Worm (Caenorhabditis elegans) whole organism, L3 larva: Measurements from ENCODE around the gene wrm-1.

Experiments used
- R02D3.7 ChIP-seq: fragments of 150-350 bp; optimal IDR thresholded peaks from 2 replicates; lab custom pipeline; 2014; ENCODE audit warnings: missing biosample characterization, missing genetic modification characterization
- ceh-16 ChIP-seq: sonication (generic microtip); optimal IDR thresholded peaks from 2 replicates; lab custom pipeline; 2017; ENCODE audit warnings: missing biosample characterization, missing genetic modification characterization
- egl-27 ChIP-seq: sonication (generic microtip); optimal IDR thresholded peaks from 4 replicates; lab custom pipeline; 2017; ENCODE audit warnings: missing biosample characterization, missing genetic modification reagents, missing genetic modification characterization
- elt-1 ChIP-seq: fragments of 150-350 bp; optimal IDR thresholded peaks from 2 replicates; lab custom pipeline; 2014; ENCODE audit warnings: missing biosample characterization, missing genetic modification characterization
- elt-3 ChIP-seq, 3 experiments: fragments of 150-350 bp in 1 of 3; sonication (generic microtip) in 2 of 3; optimal IDR thresholded peaks; 2 replicates in 2 of 3; 4 replicates in 1 of 3; lab custom pipeline; 2014 to 2017; ENCODE audit warnings: missing biosample characterization in 3 of 3, missing genetic modification characterization in 3 of 3
- fkh-10 ChIP-seq: sonication (generic microtip); optimal IDR thresholded peaks from 2 replicates; lab custom pipeline; 2017; ENCODE audit warnings: missing biosample characterization, missing genetic modification reagents, missing genetic modification characterization
- lin-39 ChIP-seq: fragments of 150-350 bp; optimal IDR thresholded peaks from 2 replicates; lab custom pipeline; 2018; ENCODE audit warnings: missing biosample characterization, missing genetic modification reagents, missing genetic modification characterization
- mml-1 ChIP-seq: fragments of 150-350 bp; sonication (generic microtip); optimal IDR thresholded peaks from 3 replicates; lab custom pipeline; 2014; ENCODE audit warnings: missing biosample characterization, missing genetic modification characterization
- nhr-12 ChIP-seq: fragments of 150-350 bp; optimal IDR thresholded peaks from 2 replicates; lab custom pipeline; 2014; ENCODE audit warnings: missing biosample characterization, missing genetic modification characterization
- nhr-43 ChIP-seq: sonication (generic microtip); optimal IDR thresholded peaks from 2 replicates; lab custom pipeline; 2016; ENCODE audit warnings: mild to moderate bottlenecking, missing genetic modification characterization, missing compliant biosample characterization; ENCODE audit not compliant: poor library complexity, severe bottlenecking
- nhr-76 ChIP-seq: fragments of 150-350 bp; sonication (generic microtip); optimal IDR thresholded peaks from 5 replicates; lab custom pipeline; 2014; ENCODE audit warnings: missing biosample characterization, missing genetic modification characterization
- pha-4 ChIP-seq: fragments of 150-350 bp; optimal IDR thresholded peaks from 2 replicates; lab custom pipeline; 2014; ENCODE audit warnings: missing biosample characterization, missing genetic modification reagents, missing genetic modification characterization
- skn-1 ChIP-seq: fragments of 150-350 bp; optimal IDR thresholded peaks from 2 replicates; lab custom pipeline; 2014; ENCODE audit warnings: missing biosample characterization, missing genetic modification characterization
- unc-39 ChIP-seq: sonication (generic microtip); optimal IDR thresholded peaks from 4 replicates; lab custom pipeline; 2017; ENCODE audit warnings: missing biosample characterization, missing genetic modification characterization

ce11 chrIII:5757492-5758045 lies 34.9 kb downstream of the wrm-1 start:
- no peak for TF ChIP-seq unc-39 (tag; lab: Kevin White, UChicago)
- no peak for TF ChIP-seq nhr-43 (tag; lab: Kevin White, UChicago)
- no peak for TF ChIP-seq elt-1
- no peak for TF ChIP-seq nhr-76 (tag; lab: Kevin White, UChicago)
- no peak for TF ChIP-seq lin-39 (tag; lab: Kevin White, UChicago)
- peak; percentile 2 for TF ChIP-seq fkh-10 (GFP tag; lab: Kevin White, UChicago)
- TF ChIP-seq R02D3.7 (tag; lab: Kevin White, UChicago) = no peak
- TF ChIP-seq pha-4 (tag; lab: Kevin White, UChicago) = no peak
- no peak for TF ChIP-seq ceh-16
- no peak for TF ChIP-seq nhr-12
- no peak for TF ChIP-seq elt-3 (tag; optimal IDR thresholded peaks at IDR 0.05; lab: Kevin White, UChicago)
- no peak for TF ChIP-seq mml-1 (tag; lab: Kevin White, UChicago)
- no peak for TF ChIP-seq skn-1 (tag; lab: Kevin White, UChicago)
- TF ChIP-seq egl-27 (tag; lab: Kevin White, UChicago) = no peak
